Worm (Caenorhabditis elegans): ENCODE data around the gene F46C3.2.

- no peak for TF ChIP-seq unc-130 (tag; optimal IDR thresholded peaks at IDR 0.05)
- no peak for TF ChIP-seq lin-13 (GFP tag; optimal IDR thresholded peaks at IDR 0.05)
- TF ChIP-seq elt-3 (tag; optimal IDR thresholded peaks at IDR 0.05), result no peak
- no peak for TF ChIP-seq ceh-82 (tag; optimal IDR thresholded peaks at IDR 0.05)
- no peak for TF ChIP-seq Y116A8C.19 (tag; optimal IDR thresholded peaks at IDR 0.05; ENCODE audit: borderline replicate concordance)
- no peak for TF ChIP-seq lsy-2 (tag; optimal IDR thresholded peaks at IDR 0.05)
- TF ChIP-seq rnt-1 (tag; optimal IDR thresholded peaks at IDR 0.05), result no peak
- no peak for TF ChIP-seq zag-1 (tag; optimal IDR thresholded peaks at IDR 0.05)
- TF ChIP-seq ceh-88 (GFP tag; IDR thresholded peaks at IDR 0.05), result no peak
- TF ChIP-seq nhr-19 (GFP tag; conservative IDR thresholded peaks at IDR 0.05), result no peak
- no peak for TF ChIP-seq lin-35 (GFP tag; optimal IDR thresholded peaks at IDR 0.05)
- TF ChIP-seq ztf-4 (tag; optimal IDR thresholded peaks at IDR 0.05), result no peak
Observed at ce11 chrX:11368417-11368816, 50.1 kb downstream of the F46C3.2 start, which contains the start of gene ttyh-1.

Measured in whole organism, L1 larva.